Fruit fly (Drosophila melanogaster): Measurements from ENCODE around the gene Klp31E.
A peak's percentile ranks its signal among the peaks of the same experiment; 100 is the strongest.

The Klp31E gene

dm6 chr2L:10428528-10428927, 14.7 kb downstream of the Klp31E start, which contains the start of gene CG5188 (continued):
- TF ChIP-seq hbn (GFP tag; IDR thresholded peaks at IDR 0.05; ENCODE audit: partially characterized antibody), result no peak
- no peak for TF ChIP-seq pita (GFP tag; optimal IDR thresholded peaks at IDR 0.05)
- TF ChIP-seq Aef1 (GFP tag; IDR thresholded peaks at IDR 0.05), result peak; percentile 45; the same call in 1 of the 3 replicates
- TF ChIP-seq esg (GFP tag; conservative IDR thresholded peaks at IDR 0.05), result no peak
- peak in 1 of 2 experiments; percentile 29 for TF ChIP-seq Eip74EF (GFP tag; optimal IDR thresholded peaks at IDR 0.05)
- TF ChIP-seq slou (GFP tag; optimal IDR thresholded peaks at IDR 0.05), result no peak
- TF ChIP-seq CG11560 (tag; IDR thresholded peaks at IDR 0.05), result no peak
- no peak for TF ChIP-seq CG17912 (GFP tag; optimal IDR thresholded peaks at IDR 0.05)
- TF ChIP-seq CG4282 (GFP tag; optimal IDR thresholded peaks at IDR 0.05), result peak; percentile 6
- TF ChIP-seq CG2202 (tag; optimal IDR thresholded peaks at IDR 0.05), result no peak
- no peak for TF ChIP-seq CG14667 (GFP tag; IDR thresholded peaks at IDR 0.05)
- no peak for TF ChIP-seq sqz (GFP tag; optimal IDR thresholded peaks at IDR 0.05)
- TF ChIP-seq scrt (GFP tag; optimal IDR thresholded peaks at IDR 0.05), result no peak
- TF ChIP-seq Rfx (GFP tag; IDR thresholded peaks at IDR 0.05), result peak; percentile 61
- no peak for TF ChIP-seq sima (GFP tag; optimal IDR thresholded peaks at IDR 0.05)
- TF ChIP-seq cas (GFP tag; IDR thresholded peaks at IDR 0.05), result no peak
- TF ChIP-seq HmgZ (tag; optimal IDR thresholded peaks at IDR 0.05), result peak; percentile 40
- TF ChIP-seq vnd (GFP tag; IDR thresholded peaks at IDR 0.05; ENCODE audit: partially characterized antibody), result no peak
- no peak for TF ChIP-seq ap (GFP tag; IDR thresholded peaks at IDR 0.05)
- TF ChIP-seq nau (GFP tag; optimal IDR thresholded peaks at IDR 0.05), result peak; percentile 10
- no peak for TF ChIP-seq CG11398 (GFP tag; optimal IDR thresholded peaks at IDR 0.05)
- peak; percentile 19 for TF ChIP-seq CG4424 (GFP tag; optimal IDR thresholded peaks at IDR 0.05)
- no peak for TF ChIP-seq NC2α (GFP tag; optimal IDR thresholded peaks at IDR 0.05)
- no peak for TF ChIP-seq CG6654 (GFP tag; optimal IDR thresholded peaks at IDR 0.05)
- TF ChIP-seq B-H2 (GFP tag; optimal IDR thresholded peaks at IDR 0.05), result peak; percentile 1
- TF ChIP-seq CG14860 (GFP tag; IDR thresholded peaks at IDR 0.05; ENCODE audit: partially characterized antibody), result no peak
- peak in 1 of 2 experiments; percentile 48 for TF ChIP-seq bsh (GFP tag; optimal IDR thresholded peaks at IDR 0.05)
- TF ChIP-seq CG1233 (GFP tag; optimal IDR thresholded peaks at IDR 0.05), result no peak
- TF ChIP-seq disco-r (GFP tag; optimal IDR thresholded peaks at IDR 0.05), result no peak
- peak; percentile 15 to 56 for TF ChIP-seq dpn (GFP tag; optimal IDR thresholded peaks at IDR 0.05)
- TF ChIP-seq eve (GFP tag; optimal IDR thresholded peaks at IDR 0.05), result no peak
- TF ChIP-seq CG10979 (tag; optimal IDR thresholded peaks at IDR 0.05), result peak; percentile 52
- no peak for TF ChIP-seq pho (GFP tag; optimal IDR thresholded peaks at IDR 0.05)
- no peak for TF ChIP-seq ase (GFP tag; IDR thresholded peaks at IDR 0.05)
- no peak for TF ChIP-seq h (optimal IDR thresholded peaks at IDR 0.05)
- peak; percentile 14 for TF ChIP-seq lbe (GFP tag; optimal IDR thresholded peaks at IDR 0.05)
- TF ChIP-seq aop (GFP tag; IDR thresholded peaks at IDR 0.05), result no peak
- no peak for TF ChIP-seq CG43689 (GFP tag; IDR thresholded peaks at IDR 0.05)
- TF ChIP-seq HLH54F (GFP tag; optimal IDR thresholded peaks at IDR 0.05), result no peak
- peak; percentile 14; the same call in 1 of the 2 replicates for TF ChIP-seq lmd (GFP tag; IDR thresholded peaks at IDR 0.05)
- TF ChIP-seq CG12155 (GFP tag; optimal IDR thresholded peaks at IDR 0.05), result peak; percentile 37
- peak; percentile 67 for TF ChIP-seq CG2678 (tag; optimal IDR thresholded peaks at IDR 0.05)
- TF ChIP-seq da (GFP tag; optimal IDR thresholded peaks at IDR 0.05), result no peak
- no peak for TF ChIP-seq CG10565 (GFP tag; optimal IDR thresholded peaks at IDR 0.05)
- TF ChIP-seq CG8765 (GFP tag; IDR thresholded peaks at IDR 0.05), result no peak
- no peak for TF ChIP-seq gsb-n (tag; optimal IDR thresholded peaks at IDR 0.05)
- TF ChIP-seq CTCF (GFP tag; optimal IDR thresholded peaks at IDR 0.05), result no peak
- no peak for TF ChIP-seq gt (GFP tag; IDR thresholded peaks at IDR 0.05)
- peak; percentile 17 for TF ChIP-seq pnt (GFP tag; optimal IDR thresholded peaks at IDR 0.05)
- no peak for TF ChIP-seq Dfd (GFP tag; optimal IDR thresholded peaks at IDR 0.05)
- TF ChIP-seq wor (GFP tag; IDR thresholded peaks at IDR 0.05), result no peak
- no peak for TF ChIP-seq Fer2 (tag; optimal IDR thresholded peaks at IDR 0.05)
- no peak for TF ChIP-seq bab2 (GFP tag; optimal IDR thresholded peaks at IDR 0.05)

Measured in whole organism, embryonic.